Fruit fly (Drosophila melanogaster) whole organism: ENCODE results near the gene CG3355.

Experiments used
- CG8478 ChIP-seq: fragments of >200 bp; optimal IDR thresholded peaks from 2 replicates; lab custom pipeline; 2018; ENCODE audit warnings: inconsistent platforms
- EcR ChIP-seq, 2 experiments: fragments of >200 bp; optimal IDR thresholded peaks; 2 replicates each; lab custom pipeline; 2017; ENCODE audit warnings: missing biosample characterization in 2 of 2, missing genetic modification characterization in 2 of 2, missing genetic modification reagents in 2 of 2
- pan ChIP-seq: fragments of >200 bp; optimal IDR thresholded peaks from 2 replicates; lab custom pipeline; 2017
- psq ChIP-seq: fragments of >200 bp; optimal IDR thresholded peaks from 2 replicates; lab custom pipeline; 2017
- usp ChIP-seq: fragments of >200 bp; optimal IDR thresholded peaks from 2 replicates; lab custom pipeline; 2017; ENCODE audit warnings: missing biosample characterization, missing genetic modification characterization, mixed read lengths

DNA sequence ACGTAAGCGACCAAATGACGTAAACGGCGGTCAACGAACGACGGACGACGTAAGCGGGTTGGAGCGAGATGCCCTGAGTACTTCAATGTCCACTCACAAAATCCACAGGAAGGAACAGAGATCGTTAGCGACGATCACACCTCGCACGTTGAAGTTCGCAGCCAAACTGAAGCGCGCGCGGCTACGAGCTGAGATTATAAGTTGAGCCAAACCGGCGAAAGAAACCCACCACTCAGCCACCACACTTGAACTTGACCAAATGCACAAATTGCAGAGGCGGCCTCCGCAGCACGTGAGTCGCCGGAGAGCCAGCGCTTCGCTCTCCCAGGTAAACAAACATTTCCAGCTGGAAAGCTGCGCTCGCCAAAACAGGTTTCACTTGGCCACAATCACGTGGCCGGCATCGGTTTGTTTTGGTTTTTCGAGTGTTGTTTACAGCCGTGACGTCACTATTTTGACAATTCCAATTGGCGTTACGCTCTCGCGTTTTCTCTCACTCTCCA, 37.0 kb upstream of the CG3355 start, which contains the start of gene dpy:
- TF ChIP-seq usp (GFP tag; lab: Kevin White, UChicago) (no peak), psq (lab: Kevin White, UChicago) (no peak), pan (lab: Kevin White, UChicago) (no peak), CG8478 (no peak), EcR (GFP tag; optimal IDR thresholded peaks at IDR 0.05; lab: Kevin White, UChicago) (peak in 1 of 2 experiments; percentile 74)
